Worm (Caenorhabditis elegans) whole organism, young adult: ENCODE results near the gene tin-10.
A peak's percentile ranks its signal among the peaks of the same experiment; 100 is the strongest.

Experiments used
- F10E7.11 ChIP-seq: sonication (generic microtip); optimal IDR thresholded peaks from 2 replicates; lab custom pipeline; 2017; ENCODE audit warnings: mild to moderate bottlenecking, missing genetic modification characterization, moderate library complexity, missing compliant biosample characterization
- F22D6.2 ChIP-seq: sonication (generic microtip); optimal IDR thresholded peaks from 2 replicates; lab custom pipeline; 2016; ENCODE audit warnings: mild to moderate bottlenecking, missing genetic modification characterization, missing compliant biosample characterization
- F49E8.2 ChIP-seq: sonication (generic microtip); optimal IDR thresholded peaks from 3 replicates; lab custom pipeline; 2017; ENCODE audit warnings: missing genetic modification characterization, mild to moderate bottlenecking, missing compliant biosample characterization, antibody characterized with exemption, moderate library complexity; ENCODE audit not compliant: insufficient read depth
- F57A8.1 ChIP-seq: fragments of 200-800 bp; sonication (Bioruptor generic); optimal IDR thresholded peaks from 2 replicates; lab custom pipeline; 2018; ENCODE audit warnings: mild to moderate bottlenecking, missing genetic modification characterization, moderate library complexity, missing compliant biosample characterization
- K11D2.4 ChIP-seq: fragments of 200-800 bp; sonication (Bioruptor generic); IDR thresholded peaks from 2 replicates; pipeline ENCODE4 v1.3.6; 2022; ENCODE audit warnings: missing genetic modification reagents, missing genetic modification characterization, missing compliant biosample characterization
- T26A5.8 ChIP-seq: sonication (generic microtip); optimal IDR thresholded peaks from 2 replicates; lab custom pipeline; 2016; ENCODE audit warnings: missing genetic modification characterization, missing compliant biosample characterization
- Y53G8AR.9 ChIP-seq: fragments of 200-800 bp; sonication (Bioruptor generic); conservative IDR thresholded peaks from 2 replicates; pipeline ENCODE4 v1.3.6; 2022; ENCODE audit warnings: missing genetic modification reagents, missing genetic modification characterization, missing compliant biosample characterization
- Y56A3A.18 ChIP-seq: fragments of 200-800 bp; sonication (Bioruptor generic); IDR thresholded peaks from 2 replicates; pipeline ENCODE4 v1.3.6; 2022; ENCODE audit warnings: missing genetic modification reagents, missing genetic modification characterization, missing compliant biosample characterization
- ama-1 ChIP-seq, 3 experiments: fragments of 150-350 bp in 1 of 3; sonication (generic microtip) in 2 of 3; optimal IDR thresholded peaks; 2 replicates each; lab custom pipeline; 2014 to 2018; ENCODE audit warnings: missing biosample characterization in 2 of 3, missing genetic modification characterization in 2 of 3, missing genetic modification reagents in 2 of 3
- aptf-3 ChIP-seq: fragments of 200-800 bp; sonication (Bioruptor generic); IDR thresholded peaks from 2 replicates; pipeline ENCODE4 v1.3.6; 2022; ENCODE audit warnings: missing genetic modification characterization, missing compliant biosample characterization
- attf-6 ChIP-seq: fragments of 200-800 bp; sonication (Bioruptor generic); IDR thresholded peaks from 2 replicates; pipeline ENCODE4 v1.3.6; 2022; ENCODE audit warnings: missing genetic modification reagents, missing genetic modification characterization, missing compliant biosample characterization
- ccch-3 ChIP-seq: fragments of 200-800 bp; sonication (Bioruptor generic); optimal IDR thresholded peaks from 2 replicates; lab custom pipeline; 2018; ENCODE audit warnings: mild to moderate bottlenecking, missing genetic modification characterization, missing compliant biosample characterization
- cebp-1 ChIP-seq, 2 experiments: fragments of 200-800 bp in 1 of 2; sonication (Bioruptor generic) in 1 of 2; sonication (generic microtip) in 1 of 2; IDR thresholded peaks in 1 of 2; optimal IDR thresholded peaks in 1 of 2; 2 replicates each; pipeline versions ENCODE4 v1.3.6 to Lab custom; 2017 to 2022; ENCODE audit warnings: missing compliant biosample characterization in 2 of 2, missing genetic modification characterization in 2 of 2, mild to moderate bottlenecking in 1 of 2, missing genetic modification reagents in 1 of 2, moderate library complexity in 1 of 2
- ceh-27 ChIP-seq: fragments of 200-800 bp; sonication (Bioruptor generic); optimal IDR thresholded peaks from 2 replicates; lab custom pipeline; 2018; ENCODE audit warnings: mild to moderate bottlenecking, missing genetic modification characterization, moderate library complexity, missing compliant biosample characterization
- ceh-58 ChIP-seq: fragments of 200-800 bp; sonication (Bioruptor generic); IDR thresholded peaks from 2 replicates; pipeline ENCODE4 v1.3.6; 2022; ENCODE audit warnings: missing genetic modification characterization, missing compliant biosample characterization
- chd-7 ChIP-seq: sonication (generic microtip); optimal IDR thresholded peaks from 2 replicates; lab custom pipeline; 2016; ENCODE audit warnings: mild to moderate bottlenecking, missing genetic modification characterization, moderate library complexity, missing compliant biosample characterization
- egl-18 ChIP-seq: fragments of 200-800 bp; sonication (Bioruptor generic); IDR thresholded peaks from 2 replicates; pipeline ENCODE4 v1.3.6; 2022; ENCODE audit warnings: missing genetic modification reagents, missing genetic modification characterization, missing compliant biosample characterization
- egrh-3 ChIP-seq: fragments of 200-800 bp; sonication (Bioruptor generic); IDR thresholded peaks from 2 replicates; pipeline ENCODE4 v1.3.6; 2022; ENCODE audit warnings: missing genetic modification reagents, missing genetic modification characterization, missing compliant biosample characterization
- ets-4 ChIP-seq: fragments of 200-800 bp; sonication (Bioruptor generic); optimal IDR thresholded peaks from 2 replicates; lab custom pipeline; 2018; ENCODE audit warnings: mild to moderate bottlenecking, missing genetic modification characterization, missing compliant biosample characterization
- gei-17 ChIP-seq: fragments of 200-800 bp; sonication (Bioruptor generic); optimal IDR thresholded peaks from 2 replicates; lab custom pipeline; 2018; ENCODE audit warnings: mild to moderate bottlenecking, missing genetic modification characterization, missing compliant biosample characterization
- hmg-1.2 ChIP-seq: fragments of 200-800 bp; sonication (Bioruptor generic); IDR thresholded peaks from 2 replicates; pipeline ENCODE4 v1.3.6; 2022; ENCODE audit warnings: missing genetic modification reagents, missing genetic modification characterization, missing compliant biosample characterization
- hmg-20 ChIP-seq: fragments of 200-800 bp; sonication (Bioruptor generic); IDR thresholded peaks from 2 replicates; pipeline ENCODE4 v1.3.6; 2022; ENCODE audit warnings: missing genetic modification reagents, missing genetic modification characterization, missing compliant biosample characterization
- lin-26 ChIP-seq: fragments of 200-800 bp; sonication (Bioruptor generic); IDR thresholded peaks from 2 replicates; pipeline ENCODE4 v1.3.6; 2022; ENCODE audit warnings: missing genetic modification reagents, missing genetic modification characterization, missing compliant biosample characterization
- lin-35 ChIP-seq, 3 experiments: fragments of 150-350 bp in 2 of 3; sonication (generic microtip) in 1 of 3; optimal IDR thresholded peaks; 2 replicates each; lab custom pipeline; 2014 to 2018; ENCODE audit warnings: missing biosample characterization in 3 of 3, missing genetic modification characterization in 3 of 3, missing genetic modification reagents in 3 of 3
- lin-54 ChIP-seq: fragments of 200-800 bp; sonication (Bioruptor generic); optimal IDR thresholded peaks from 2 replicates; lab custom pipeline; 2018; ENCODE audit warnings: mild to moderate bottlenecking, missing genetic modification characterization, missing compliant biosample characterization
- lsy-27 ChIP-seq: sonication (generic microtip); optimal IDR thresholded peaks from 2 replicates; lab custom pipeline; 2017; ENCODE audit warnings: missing genetic modification characterization, mild to moderate bottlenecking, missing compliant biosample characterization, antibody characterized with exemption, missing genotype, borderline replicate concordance; ENCODE audit not compliant: insufficient read depth
- mcd-1 ChIP-seq: fragments of 200-800 bp; sonication (Bioruptor generic); IDR thresholded peaks from 2 replicates; pipeline ENCODE4 v1.3.6; 2022; ENCODE audit warnings: missing genetic modification reagents, missing genetic modification characterization, missing compliant biosample characterization
- mel-28 ChIP-seq: sonication (generic microtip); optimal IDR thresholded peaks from 2 replicates; lab custom pipeline; 2016; ENCODE audit warnings: borderline replicate concordance, mild to moderate bottlenecking, missing genetic modification characterization, missing compliant biosample characterization
- nfyb-1 ChIP-seq: fragments of 200-800 bp; sonication (Bioruptor generic); IDR thresholded peaks from 2 replicates; pipeline ENCODE4 v1.3.6; 2022; ENCODE audit warnings: missing genetic modification reagents, missing genetic modification characterization, missing compliant biosample characterization
- nhr-90 ChIP-seq: sonication (generic microtip); optimal IDR thresholded peaks from 2 replicates; lab custom pipeline; 2016; ENCODE audit warnings: missing genotype, mild to moderate bottlenecking, missing genetic modification characterization, missing compliant biosample characterization
- rcor-1 ChIP-seq: fragments of 200-800 bp; sonication (Bioruptor generic); IDR thresholded peaks from 2 replicates; pipeline ENCODE4 v1.3.6; 2022; ENCODE audit warnings: missing genetic modification reagents, missing genetic modification characterization, missing compliant biosample characterization
- sdz-38 ChIP-seq: sonication (generic microtip); optimal IDR thresholded peaks from 2 replicates; lab custom pipeline; 2016; ENCODE audit warnings: missing genotype, missing genetic modification characterization, missing compliant biosample characterization
- snpc-1.1 ChIP-seq: sonication (generic microtip); optimal IDR thresholded peaks from 2 replicates; lab custom pipeline; 2017; ENCODE audit warnings: missing genetic modification characterization, mild to moderate bottlenecking, missing compliant biosample characterization, antibody characterized with exemption, moderate library complexity, missing genotype, missing genetic modification reagents; ENCODE audit not compliant: insufficient read depth
- tbp1 ChIP-seq: fragments of 200-800 bp; sonication (Bioruptor generic); optimal IDR thresholded peaks from 2 replicates; lab custom pipeline; 2018; ENCODE audit warnings: mild to moderate bottlenecking, missing genetic modification characterization, missing compliant biosample characterization
- tlf-1 ChIP-seq: fragments of 200-800 bp; sonication (Bioruptor generic); optimal IDR thresholded peaks from 2 replicates; lab custom pipeline; 2018; ENCODE audit warnings: mild to moderate bottlenecking, missing genetic modification characterization, missing compliant biosample characterization
- ztf-22 ChIP-seq: fragments of 200-800 bp; sonication (Bioruptor generic); optimal IDR thresholded peaks from 2 replicates; lab custom pipeline; 2018; ENCODE audit warnings: mild to moderate bottlenecking, missing genetic modification characterization, moderate library complexity, missing compliant biosample characterization
- ztf-25 ChIP-seq: fragments of 200-800 bp; sonication (Bioruptor generic); IDR thresholded peaks from 2 replicates; pipeline ENCODE4 v1.3.6; 2022; ENCODE audit warnings: missing genetic modification reagents, missing genetic modification characterization, missing compliant biosample characterization
- ztf-26 ChIP-seq: sonication (generic microtip); optimal IDR thresholded peaks from 2 replicates; lab custom pipeline; 2017; ENCODE audit warnings: missing genetic modification characterization, missing compliant biosample characterization
- ztf-3 ChIP-seq: fragments of 200-800 bp; sonication (Bioruptor generic); optimal IDR thresholded peaks from 2 replicates; lab custom pipeline; 2018; ENCODE audit warnings: mild to moderate bottlenecking, missing genetic modification characterization, missing compliant biosample characterization

Gene tin-10

ce11 chrIII:11463726-11464125 lies 38.9 kb downstream of the tin-10 start (continued):
- TF ChIP-seq nfyb-1, result peak; percentile 78; the same call in 1 of the 2 replicates
- no peak for TF ChIP-seq cebp-1 (GFP tag; IDR thresholded peaks at IDR 0.05; lab: Robert Waterston, UW)
- TF ChIP-seq cebp-1 (tag; optimal IDR thresholded peaks at IDR 0.05; lab: Kevin White, UChicago), result peak; percentile 54
- peak; percentile 59; the same call in 1 of the 2 replicates for TF ChIP-seq lin-26 (GFP tag; lab: Robert Waterston, UW)
- peak; percentile 68 for TF ChIP-seq mcd-1 (GFP tag; lab: Robert Waterston, UW)
- peak; percentile 32 for TF ChIP-seq ceh-27
- no peak for TF ChIP-seq F10E7.11 (tag; lab: Kevin White, UChicago)
- no peak for TF ChIP-seq K11D2.4 (GFP tag; lab: Robert Waterston, UW)
- TF ChIP-seq gei-17, result no peak
- TF ChIP-seq hmg-1.2 (GFP tag; lab: Robert Waterston, UW), result peak; percentile 73
- TF ChIP-seq lsy-27, result no peak
- TF ChIP-seq tbp1 (GFP tag; lab: Kevin White, UChicago), result peak; percentile 6
- TF ChIP-seq lin-54 (GFP tag; lab: Kevin White, UChicago), result peak; percentile 18
- TF ChIP-seq rcor-1, result peak; percentile 26; the same call in 1 of the 2 replicates
- TF ChIP-seq attf-6, result no peak
- peak; percentile 74 for TF ChIP-seq snpc-1.1 (tag; lab: Kevin White, UChicago)
- TF ChIP-seq Y53G8AR.9, result 0 out of 2 replicates have a peak, but pooled peaks have one; percentile 35
- TF ChIP-seq ets-4, result peak; percentile 24
- peak; percentile 30 for TF ChIP-seq mel-28 (tag; lab: Kevin White, UChicago)
- no peak for TF ChIP-seq ccch-3 (GFP tag; lab: Kevin White, UChicago)
- peak; percentile 23 for TF ChIP-seq tlf-1 (GFP tag; lab: Kevin White, UChicago)

ce11 chrIII:11462332-11462731 lies 40.3 kb downstream of the tin-10 start:
- TF ChIP-seq aptf-3, result no peak
- TF ChIP-seq F57A8.1, result no peak
- TF ChIP-seq ztf-22 (GFP tag; lab: Kevin White, UChicago), result no peak
- no peak for TF ChIP-seq nhr-90 (tag; lab: Kevin White, UChicago)
- TF ChIP-seq ama-1 (optimal IDR thresholded peaks at IDR 0.05; lab: Kevin White, UChicago), result no peak
- TF ChIP-seq ama-1 (GFP tag; optimal IDR thresholded peaks at IDR 0.05; lab: Kevin White, UChicago), result no peak
- no peak for TF ChIP-seq ets-4
- no peak for TF ChIP-seq ceh-58
- no peak for TF ChIP-seq hmg-20 (GFP tag; lab: Robert Waterston, UW)
- no peak for TF ChIP-seq Y56A3A.18 (GFP tag; lab: Robert Waterston, UW)
- TF ChIP-seq nfyb-1, result no peak
- TF ChIP-seq F49E8.2 (tag; lab: Kevin White, UChicago), result no peak
- TF ChIP-seq, all 124 proteins: peak for 0

- TF ChIP-seq F22D6.2 (tag; lab: Kevin White, UChicago) (no peak), lin-35 (GFP tag; optimal IDR thresholded peaks at IDR 0.05; lab: Kevin White, UChicago) (no peak), chd-7 (no peak), egl-18 (GFP tag; lab: Robert Waterston, UW) (no peak), ztf-3 (no peak), ztf-26 (tag; lab: Kevin White, UChicago) (no peak), egrh-3 (GFP tag; lab: Robert Waterston, UW) (no peak), ztf-25 (no peak), sdz-38 (tag; lab: Kevin White, UChicago) (no peak), T26A5.8 (tag; lab: Kevin White, UChicago) (no peak)
Observed at ce11 chrIII:11459802-11460201, 42.9 kb downstream of the tin-10 start.
